Worm (Caenorhabditis elegans): Measurements from ENCODE around the gene C56A3.4.

DNA sequence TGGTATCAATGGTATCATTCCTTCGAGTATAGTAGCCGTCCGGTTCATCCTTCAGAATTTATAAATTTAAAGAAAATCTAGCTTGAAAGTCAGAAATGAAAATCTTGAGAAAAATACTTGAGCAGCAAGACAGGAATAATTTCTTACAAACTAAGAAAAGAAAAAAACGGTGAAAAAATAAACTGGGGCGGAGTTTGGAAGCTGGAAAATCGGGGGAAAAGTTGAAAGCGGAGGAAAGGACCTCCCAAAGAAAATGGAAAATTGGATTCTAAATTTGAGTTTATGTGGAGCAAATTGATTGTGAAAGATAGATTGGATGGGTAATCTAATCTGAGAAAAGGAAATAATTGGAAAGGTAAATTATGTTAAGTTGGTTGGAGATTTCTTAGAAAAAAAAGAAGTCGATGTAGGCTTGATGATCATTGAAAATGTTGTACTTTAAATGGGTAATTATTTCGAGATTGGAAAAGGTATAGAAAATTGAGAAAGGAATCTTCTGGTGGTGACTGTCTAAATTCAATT is 15.4 kb downstream of the C56A3.4 start, which contains the start of gene frpr-5:
- no peak for TF ChIP-seq ama-1 (optimal IDR thresholded peaks at IDR 0.05)
- TF ChIP-seq nhr-23 (tag; optimal IDR thresholded peaks at IDR 0.05): no peak
- no peak for TF ChIP-seq ceh-82 (tag; optimal IDR thresholded peaks at IDR 0.05)
- TF ChIP-seq egl-27 (tag; optimal IDR thresholded peaks at IDR 0.05): no peak
- no peak for TF ChIP-seq ztf-11 (tag; optimal IDR thresholded peaks at IDR 0.05)
- TF ChIP-seq elt-3 (tag; optimal IDR thresholded peaks at IDR 0.05): no peak
- no peak for TF ChIP-seq ceh-28 (tag; optimal IDR thresholded peaks at IDR 0.05)
- TF ChIP-seq lsy-12 (tag; optimal IDR thresholded peaks at IDR 0.05): no peak
- no peak for TF ChIP-seq jun-1 (tag; optimal IDR thresholded peaks at IDR 0.05)
